Worm (Caenorhabditis elegans) whole organism, midembryonic: ENCODE results near the gene Y51A2B.6.

ENCODE experiments used
- T22C8.4 ChIP-seq: fragments of 200-800 bp; sonication (Bioruptor generic); IDR thresholded peaks from 2 replicates; pipeline ENCODE4 v1.3.6; 2022; ENCODE audit warnings: missing genetic modification characterization, missing compliant biosample characterization
- cog-1 ChIP-seq: sonication (generic microtip); optimal IDR thresholded peaks from 2 replicates; lab custom pipeline; 2016; ENCODE audit warnings: missing genetic modification characterization, missing compliant biosample characterization
- flt-1 ChIP-seq: fragments of 200-800 bp; sonication (Bioruptor generic); IDR thresholded peaks from 2 replicates; pipeline ENCODE4 v1.3.6; 2022; ENCODE audit warnings: missing genetic modification characterization, missing compliant biosample characterization
- klf-2 ChIP-seq: fragments of 200-800 bp; sonication (Bioruptor generic); conservative IDR thresholded peaks from 2 replicates; pipeline ENCODE4 v1.3.6; 2022; ENCODE audit warnings: missing genetic modification reagents, missing genetic modification characterization, missing compliant biosample characterization
- med-1 ChIP-seq: sonication (generic microtip); optimal IDR thresholded peaks from 2 replicates; lab custom pipeline; 2017; ENCODE audit warnings: missing genetic modification characterization, mild to moderate bottlenecking, missing compliant biosample characterization, antibody characterized with exemption, missing genetic modification reagents; ENCODE audit not compliant: insufficient read depth
- ref-1 ChIP-seq: fragments of 200-800 bp; sonication (Bioruptor generic); conservative IDR thresholded peaks from 2 replicates; pipeline ENCODE4 v1.3.6; 2022; ENCODE audit warnings: missing genetic modification reagents, missing genetic modification characterization, missing compliant biosample characterization
- ztf-23 ChIP-seq: fragments of 200-800 bp; sonication (Bioruptor generic); IDR thresholded peaks from 2 replicates; pipeline ENCODE4 v1.3.6; 2022; ENCODE audit warnings: missing genetic modification reagents, missing genetic modification characterization, missing compliant biosample characterization
- ztf-29 ChIP-seq: fragments of 200-800 bp; sonication (Bioruptor generic); IDR thresholded peaks from 2 replicates; pipeline ENCODE4 v1.3.6; 2022; ENCODE audit warnings: missing genetic modification reagents, missing genetic modification characterization, missing compliant biosample characterization

ce11 chrV:18378819-18379218 lies 15.3 kb downstream of the Y51A2B.6 start, which contains the start of gene Y51A2B.8:
- TF ChIP-seq ztf-29 (GFP tag; lab: Robert Waterston, UW) = no peak
- no peak for TF ChIP-seq med-1
- TF ChIP-seq ref-1 = no peak
- TF ChIP-seq flt-1 = no peak
- no peak for TF ChIP-seq klf-2 (GFP tag; lab: Robert Waterston, UW)
- no peak for TF ChIP-seq T22C8.4
- no peak for TF ChIP-seq ztf-23 (GFP tag; lab: Robert Waterston, UW)
- TF ChIP-seq cog-1 = no peak
